Comparison of ENCODE assay signal across 1 fruit fly cellular context in genomic region chr3L:2552116-2552843, dm6.
TF ChIP-seq lines count a peak whose summit lies in the region.

No protein-coding gene starts in this region.

TF ChIP-seq in whole organism, embryonic, 481 proteins besides CTCF, POLR2A, EP300 and RAD21 (continued from another document and continues in another):
- no peak for TF ChIP-seq hkb (optimal IDR thresholded peaks at IDR 0.05; lab: Kevin White, UChicago)
- peak; percentile 73 for TF ChIP-seq hkb (GFP tag; IDR thresholded peaks at IDR 0.05; lab: Robert Waterston, UW)
- TF ChIP-seq CG1647 (GFP tag; optimal IDR thresholded peaks at IDR 0.05; lab: Kevin White, UChicago): peak; percentile 8
- peak; percentile 82 for TF ChIP-seq CG17829 (tag; optimal IDR thresholded peaks at IDR 0.05; lab: Kevin White, UChicago)
- TF ChIP-seq Myb (GFP tag; optimal IDR thresholded peaks at IDR 0.05; lab: Kevin White, UChicago): peak; percentile 8
- TF ChIP-seq CG17568 (GFP tag; optimal IDR thresholded peaks at IDR 0.05; lab: Kevin White, UChicago): peak; percentile 30
- 0 out of 3 replicates have a peak, but pooled peaks have one; percentile 12 for TF ChIP-seq CG34422 (GFP tag; IDR thresholded peaks at IDR 0.05; lab: Robert Waterston, UW)
- TF ChIP-seq Bgb (GFP tag; IDR thresholded peaks at IDR 0.05; lab: Robert Waterston, UW; ENCODE audit: partially characterized antibody): no peak
- peak; percentile 46; the same call in 1 of the 3 replicates for TF ChIP-seq CG11695 (GFP tag; IDR thresholded peaks at IDR 0.05; lab: Robert Waterston, UW)
- TF ChIP-seq ranshi (GFP tag; IDR thresholded peaks at IDR 0.05; lab: Robert Waterston, UW): no peak
- peak; percentile 5 for TF ChIP-seq CG8359 (GFP tag; optimal IDR thresholded peaks at IDR 0.05; lab: Kevin White, UChicago; ENCODE audit: borderline replicate concordance)
- TF ChIP-seq CG12071 (GFP tag; optimal IDR thresholded peaks at IDR 0.05; lab: Kevin White, UChicago): peak; percentile 60
- peak; percentile 64 for TF ChIP-seq oc (tag; optimal IDR thresholded peaks at IDR 0.05; lab: Kevin White, UChicago)
- no peak for TF ChIP-seq Opbp (GFP tag; IDR thresholded peaks at IDR 0.05; lab: Robert Waterston, UW; ENCODE audit: partially characterized antibody)
- peak; percentile 74 for TF ChIP-seq CG17328 (GFP tag; IDR thresholded peaks at IDR 0.05; lab: Robert Waterston, UW)
- peak; percentile 66 for TF ChIP-seq CG16863 (GFP tag; optimal IDR thresholded peaks at IDR 0.05; lab: Kevin White, UChicago)
- no peak for TF ChIP-seq Vsx1 (GFP tag; optimal IDR thresholded peaks at IDR 0.05; lab: Kevin White, UChicago)
- peak; percentile 53 for TF ChIP-seq CG2120 (GFP tag; optimal IDR thresholded peaks at IDR 0.05; lab: Kevin White, UChicago)
- no peak for TF ChIP-seq Dp (GFP tag; optimal IDR thresholded peaks at IDR 0.05; lab: Kevin White, UChicago)
- peak in 1 of 3 experiments; percentile 60 for TF ChIP-seq Stat92E (GFP tag; optimal IDR thresholded peaks at IDR 0.05; lab: Kevin White, UChicago)
- peak; percentile 18 for TF ChIP-seq CG12104 (GFP tag; optimal IDR thresholded peaks at IDR 0.05; lab: Kevin White, UChicago)
- TF ChIP-seq Hand (GFP tag; optimal IDR thresholded peaks at IDR 0.05; lab: Kevin White, UChicago): no peak
- TF ChIP-seq scrt (GFP tag; optimal IDR thresholded peaks at IDR 0.05; lab: Kevin White, UChicago): peak; percentile 47
- peak; percentile 66 for TF ChIP-seq Ada2b (GFP tag; IDR thresholded peaks at IDR 0.05; lab: Robert Waterston, UW)
- TF ChIP-seq lilli (GFP tag; optimal IDR thresholded peaks at IDR 0.05; lab: Kevin White, UChicago): peak; percentile 49
- TF ChIP-seq CG7745 (tag; optimal IDR thresholded peaks at IDR 0.05; lab: Kevin White, UChicago): peak; percentile 43
- peak; percentile 22 for TF ChIP-seq Bteb2 (GFP tag; optimal IDR thresholded peaks at IDR 0.05; lab: Kevin White, UChicago)
- peak; percentile 52; the same call in 1 of the 2 replicates for TF ChIP-seq Awh (GFP tag; IDR thresholded peaks at IDR 0.05; lab: Robert Waterston, UW)
- TF ChIP-seq trem (tag; optimal IDR thresholded peaks at IDR 0.05; lab: Kevin White, UChicago): peak; percentile 71
- TF ChIP-seq gro (GFP tag; optimal IDR thresholded peaks at IDR 0.05; lab: Kevin White, UChicago): no peak
- TF ChIP-seq pnt (GFP tag; optimal IDR thresholded peaks at IDR 0.05; lab: Kevin White, UChicago): peak; percentile 39
- peak; percentile 17 for TF ChIP-seq pb (GFP tag; optimal IDR thresholded peaks at IDR 0.05; lab: Kevin White, UChicago)
- TF ChIP-seq CG6791 (GFP tag; IDR thresholded peaks at IDR 0.05; lab: Robert Waterston, UW; ENCODE audit: partially characterized antibody): no peak
- TF ChIP-seq CG31365 (tag; optimal IDR thresholded peaks at IDR 0.05; lab: Kevin White, UChicago): no peak
- peak; percentile 32 for TF ChIP-seq Atf3 (GFP tag; optimal IDR thresholded peaks at IDR 0.05; lab: Kevin White, UChicago)
- peak; percentile 30 for TF ChIP-seq Deaf1 (tag; optimal IDR thresholded peaks at IDR 0.05; lab: Kevin White, UChicago)
- peak; percentile 44 for TF ChIP-seq NfI (GFP tag; optimal IDR thresholded peaks at IDR 0.05; lab: Kevin White, UChicago)
- peak; percentile 70 for TF ChIP-seq vvl (GFP tag; IDR thresholded peaks at IDR 0.05; lab: Robert Waterston, UW)
- peak; percentile 2 for TF ChIP-seq CG31388 (GFP tag; optimal IDR thresholded peaks at IDR 0.05; lab: Kevin White, UChicago)
- peak; percentile 47 for TF ChIP-seq CG4854 (GFP tag; optimal IDR thresholded peaks at IDR 0.05; lab: Kevin White, UChicago)
- 0 out of 2 replicates have a peak, but pooled peaks have one; percentile 38 for TF ChIP-seq CG4730 (GFP tag; IDR thresholded peaks at IDR 0.05; lab: Robert Waterston, UW)
- peak; percentile 69 for TF ChIP-seq CG4707 (GFP tag; optimal IDR thresholded peaks at IDR 0.05; lab: Kevin White, UChicago)
- TF ChIP-seq CG3838 (GFP tag; optimal IDR thresholded peaks at IDR 0.05; lab: Kevin White, UChicago): peak; percentile 36
- no peak for TF ChIP-seq Dip2 (GFP tag; IDR thresholded peaks at IDR 0.05; lab: Robert Waterston, UW)
- TF ChIP-seq CG1529 (GFP tag; optimal IDR thresholded peaks at IDR 0.05; lab: Kevin White, UChicago): peak; percentile 50
- peak; percentile 47; the same call in 1 of the 2 replicates for TF ChIP-seq CG1024 (GFP tag; IDR thresholded peaks at IDR 0.05; lab: Robert Waterston, UW)
- peak; percentile 40 for TF ChIP-seq CG10462 (GFP tag; optimal IDR thresholded peaks at IDR 0.05; lab: Kevin White, UChicago)
- TF ChIP-seq rib (GFP tag; IDR thresholded peaks at IDR 0.05; lab: Robert Waterston, UW): no peak
- 0 out of 2 replicates have a peak, but pooled peaks have one; percentile 37 for TF ChIP-seq wor (GFP tag; IDR thresholded peaks at IDR 0.05; lab: Robert Waterston, UW)
- no peak for TF ChIP-seq amos (GFP tag; IDR thresholded peaks at IDR 0.05; lab: Robert Waterston, UW; ENCODE audit: partially characterized antibody)
- TF ChIP-seq kni (GFP tag; optimal IDR thresholded peaks at IDR 0.05; lab: Kevin White, UChicago): no peak
- TF ChIP-seq Ets65A (GFP tag; lab: Kevin White, UChicago): peak; percentile 96
- TF ChIP-seq CG10543 (GFP tag; optimal IDR thresholded peaks at IDR 0.05; lab: Kevin White, UChicago): no peak
- no peak for TF ChIP-seq CG13296 (GFP tag; optimal IDR thresholded peaks at IDR 0.05; lab: Kevin White, UChicago)
- no peak for TF ChIP-seq CG30020 (tag; optimal IDR thresholded peaks at IDR 0.05; lab: Kevin White, UChicago)
- TF ChIP-seq CG17186 (GFP tag; optimal IDR thresholded peaks at IDR 0.05; lab: Kevin White, UChicago): peak; percentile 20
- TF ChIP-seq CG6654 (GFP tag; optimal IDR thresholded peaks at IDR 0.05; lab: Kevin White, UChicago): no peak
- TF ChIP-seq CG18262 (tag; optimal IDR thresholded peaks at IDR 0.05; lab: Kevin White, UChicago): peak; percentile 84
- peak; percentile 48 for TF ChIP-seq tx (GFP tag; optimal IDR thresholded peaks at IDR 0.05; lab: Kevin White, UChicago)
- TF ChIP-seq CG34224 (GFP tag; IDR thresholded peaks at IDR 0.05; lab: Robert Waterston, UW; ENCODE audit: partially characterized antibody): no peak
- no peak for TF ChIP-seq prd (optimal IDR thresholded peaks at IDR 0.05; lab: Kevin White, UChicago)
- TF ChIP-seq prd (GFP tag; IDR thresholded peaks at IDR 0.05; lab: Robert Waterston, UW): no peak; the same call in 2 of the 3 replicates
- TF ChIP-seq HLH54F (GFP tag; optimal IDR thresholded peaks at IDR 0.05; lab: Kevin White, UChicago): peak; percentile 51
- TF ChIP-seq CG11398 (GFP tag; optimal IDR thresholded peaks at IDR 0.05; lab: Kevin White, UChicago): peak; percentile 1
- TF ChIP-seq toy (GFP tag; IDR thresholded peaks at IDR 0.05; lab: Robert Waterston, UW): no peak
- no peak for TF ChIP-seq wek (GFP tag; optimal IDR thresholded peaks at IDR 0.05; lab: Kevin White, UChicago)
- 0 out of 2 replicates have a peak, but pooled peaks have one; percentile 16 for TF ChIP-seq MBD-R2 (GFP tag; IDR thresholded peaks at IDR 0.05; lab: Robert Waterston, UW)
- no peak for TF ChIP-seq knrl (GFP tag; IDR thresholded peaks at IDR 0.05; lab: Robert Waterston, UW; ENCODE audit: partially characterized antibody)
- peak; percentile 44 for TF ChIP-seq CG12659 (GFP tag; optimal IDR thresholded peaks at IDR 0.05; lab: Kevin White, UChicago)
- TF ChIP-seq CG6175 (GFP tag; IDR thresholded peaks at IDR 0.05; lab: Robert Waterston, UW): no peak
- TF ChIP-seq aop (GFP tag; IDR thresholded peaks at IDR 0.05; lab: Robert Waterston, UW): no peak
- TF ChIP-seq Elba2 (GFP tag; optimal IDR thresholded peaks at IDR 0.05; lab: Kevin White, UChicago): no peak
- TF ChIP-seq Mrtf (GFP tag; IDR thresholded peaks at IDR 0.05; lab: Robert Waterston, UW): no peak
- no peak for TF ChIP-seq Neu2 (GFP tag; optimal IDR thresholded peaks at IDR 0.05; lab: Kevin White, UChicago; ENCODE audit: borderline replicate concordance)
- TF ChIP-seq CG11504 (tag; optimal IDR thresholded peaks at IDR 0.05; lab: Kevin White, UChicago): peak; percentile 77
- TF ChIP-seq Tbp (GFP tag; optimal IDR thresholded peaks at IDR 0.05; lab: Kevin White, UChicago): no peak
- TF ChIP-seq CG32772 (GFP tag; IDR thresholded peaks at IDR 0.05; lab: Robert Waterston, UW): peak; percentile 63
- peak; percentile 69 for TF ChIP-seq CG10209 (GFP tag; optimal IDR thresholded peaks at IDR 0.05; lab: Kevin White, UChicago)
- peak; percentile 34 for TF ChIP-seq Dip3 (GFP tag; optimal IDR thresholded peaks at IDR 0.05; lab: Kevin White, UChicago)
- TF ChIP-seq zf30C (GFP tag; optimal IDR thresholded peaks at IDR 0.05; lab: Kevin White, UChicago): peak; percentile 69
- TF ChIP-seq CG11696 (GFP tag; IDR thresholded peaks at IDR 0.05; lab: Robert Waterston, UW): no peak
- peak; percentile 69 for TF ChIP-seq tap (tag; optimal IDR thresholded peaks at IDR 0.05; lab: Kevin White, UChicago)
- no peak for TF ChIP-seq D (optimal IDR thresholded peaks at IDR 0.05; lab: Kevin White, UChicago)
- TF ChIP-seq D (GFP tag; optimal IDR thresholded peaks at IDR 0.05; lab: Kevin White, UChicago): peak; percentile 79
- TF ChIP-seq HLH4C (GFP tag; IDR thresholded peaks at IDR 0.05; lab: Robert Waterston, UW; ENCODE audit: partially characterized antibody): no peak
- no peak for TF ChIP-seq tll (GFP tag; optimal IDR thresholded peaks at IDR 0.05; lab: Kevin White, UChicago)
- peak; percentile 60 for TF ChIP-seq Fer1 (GFP tag; optimal IDR thresholded peaks at IDR 0.05; lab: Kevin White, UChicago)
- TF ChIP-seq bowl (GFP tag; IDR thresholded peaks at IDR 0.05; lab: Robert Waterston, UW): no peak
- no peak for TF ChIP-seq CG32767 (GFP tag; IDR thresholded peaks at IDR 0.05; lab: Robert Waterston, UW)
- TF ChIP-seq grn (GFP tag; optimal IDR thresholded peaks at IDR 0.05; lab: Kevin White, UChicago): peak; percentile 18
- TF ChIP-seq CG33557 (GFP tag; optimal IDR thresholded peaks at IDR 0.05; lab: Kevin White, UChicago): peak; percentile 63
- peak; percentile 61; the same call in 2 of the 3 replicates for TF ChIP-seq dysf (GFP tag; IDR thresholded peaks at IDR 0.05; lab: Robert Waterston, UW)
- no peak for TF ChIP-seq hth (optimal IDR thresholded peaks at IDR 0.05; lab: Kevin White, UChicago)
- TF ChIP-seq CG15479 (GFP tag; optimal IDR thresholded peaks at IDR 0.05; lab: Kevin White, UChicago): no peak
- no peak for TF ChIP-seq unc-4 (GFP tag; IDR thresholded peaks at IDR 0.05; lab: Robert Waterston, UW; ENCODE audit: partially characterized antibody)
- peak; percentile 28 for TF ChIP-seq CG4328 (GFP tag; optimal IDR thresholded peaks at IDR 0.05; lab: Kevin White, UChicago)
- TF ChIP-seq tup (GFP tag; optimal IDR thresholded peaks at IDR 0.05; lab: Kevin White, UChicago): no peak
- TF ChIP-seq MESR4 (GFP tag; optimal IDR thresholded peaks at IDR 0.05; lab: Kevin White, UChicago): no peak
- no peak for TF ChIP-seq Dll (GFP tag; IDR thresholded peaks at IDR 0.05; lab: Robert Waterston, UW; ENCODE audit: partially characterized antibody)
- peak; percentile 63 for TF ChIP-seq CG32532 (GFP tag; IDR thresholded peaks at IDR 0.05; lab: Robert Waterston, UW)
- peak; percentile 27 for TF ChIP-seq CG12769 (tag; optimal IDR thresholded peaks at IDR 0.05; lab: Kevin White, UChicago)
- TF ChIP-seq CG42726 (GFP tag; IDR thresholded peaks at IDR 0.05; lab: Robert Waterston, UW; ENCODE audit: partially characterized antibody): no peak
- peak; percentile 40 for TF ChIP-seq CG6683 (GFP tag; optimal IDR thresholded peaks at IDR 0.05; lab: Kevin White, UChicago)
- peak; percentile 70; the same call in 1 of the 2 replicates for TF ChIP-seq ara (GFP tag; IDR thresholded peaks at IDR 0.05; lab: Robert Waterston, UW)
- no peak for TF ChIP-seq Ravus (GFP tag; IDR thresholded peaks at IDR 0.05; lab: Robert Waterston, UW)
- no peak for TF ChIP-seq jigr1 (GFP tag; IDR thresholded peaks at IDR 0.05; lab: Robert Waterston, UW)
- peak; percentile 55 for TF ChIP-seq CG12155 (GFP tag; optimal IDR thresholded peaks at IDR 0.05; lab: Kevin White, UChicago)
- no peak for TF ChIP-seq da (GFP tag; optimal IDR thresholded peaks at IDR 0.05; lab: Kevin White, UChicago)
- TF ChIP-seq CG9876 (GFP tag; optimal IDR thresholded peaks at IDR 0.05; lab: Kevin White, UChicago): no peak
- TF ChIP-seq Atf-2 (GFP tag; optimal IDR thresholded peaks at IDR 0.05; lab: Kevin White, UChicago): peak; percentile 52
- 0 out of 2 replicates have a peak, but pooled peaks have one; percentile 9 for TF ChIP-seq ttk (GFP tag; IDR thresholded peaks at IDR 0.05; lab: Robert Waterston, UW)
- TF ChIP-seq HHEX (GFP tag; optimal IDR thresholded peaks at IDR 0.05; lab: Kevin White, UChicago): peak; percentile 34
- peak; percentile 29; the same call in 1 of the 2 replicates for TF ChIP-seq crol (GFP tag; IDR thresholded peaks at IDR 0.05; lab: Robert Waterston, UW)
- peak; percentile 43 for TF ChIP-seq CG9437 (GFP tag; optimal IDR thresholded peaks at IDR 0.05; lab: Kevin White, UChicago)
- peak; percentile 42 for TF ChIP-seq Side (GFP tag; optimal IDR thresholded peaks at IDR 0.05; lab: Kevin White, UChicago)
- peak; percentile 79 for TF ChIP-seq Xrp1 (GFP tag; IDR thresholded peaks at IDR 0.05; lab: Robert Waterston, UW)
- peak; percentile 26 for TF ChIP-seq CG13123 (GFP tag; optimal IDR thresholded peaks at IDR 0.05; lab: Kevin White, UChicago)
- peak; percentile 83 for TF ChIP-seq CG10979 (tag; optimal IDR thresholded peaks at IDR 0.05; lab: Kevin White, UChicago)
- peak; percentile 18 for TF ChIP-seq D19B (GFP tag; optimal IDR thresholded peaks at IDR 0.05; lab: Kevin White, UChicago)
- TF ChIP-seq Dad (GFP tag; optimal IDR thresholded peaks at IDR 0.05; lab: Kevin White, UChicago): peak; percentile 54
- no peak for TF ChIP-seq CG2129 (GFP tag; IDR thresholded peaks at IDR 0.05; lab: Robert Waterston, UW; ENCODE audit: partially characterized antibody)
- no peak for TF ChIP-seq hb (GFP tag; IDR thresholded peaks at IDR 0.05; lab: Robert Waterston, UW; ENCODE audit: partially characterized antibody)
- TF ChIP-seq zen (tag; optimal IDR thresholded peaks at IDR 0.05; lab: Kevin White, UChicago): peak; percentile 39
- no peak for TF ChIP-seq Lpt (GFP tag; optimal IDR thresholded peaks at IDR 0.05; lab: Kevin White, UChicago)
- TF ChIP-seq B-H2 (GFP tag; optimal IDR thresholded peaks at IDR 0.05; lab: Kevin White, UChicago): no peak
- TF ChIP-seq CG16779 (GFP tag; IDR thresholded peaks at IDR 0.05; lab: Robert Waterston, UW): no peak
- peak; percentile 69 for TF ChIP-seq CG2202 (tag; optimal IDR thresholded peaks at IDR 0.05; lab: Kevin White, UChicago)
- TF ChIP-seq nerfin-1 (tag; optimal IDR thresholded peaks at IDR 0.05; lab: Kevin White, UChicago): peak; percentile 62
- no peak for TF ChIP-seq p53 (GFP tag; optimal IDR thresholded peaks at IDR 0.05; lab: Kevin White, UChicago)
- TF ChIP-seq CG5245 (GFP tag; optimal IDR thresholded peaks at IDR 0.05; lab: Kevin White, UChicago): peak; percentile 33
